Worm (Caenorhabditis elegans) whole organism, L1 larva: Measurements from ENCODE around the gene clc-8.

Experiments used
- C34B4.2 ChIP-seq: sonication (generic microtip); optimal IDR thresholded peaks from 2 replicates; lab custom pipeline; 2017; ENCODE audit warnings: mild to moderate bottlenecking, missing genetic modification characterization, missing compliant biosample characterization
- F16B12.6 ChIP-seq: fragments of 150-350 bp; optimal IDR thresholded peaks from 2 replicates; lab custom pipeline; 2014; ENCODE audit warnings: missing biosample characterization, missing genetic modification characterization
- Y116A8C.19 ChIP-seq: sonication (generic microtip); optimal IDR thresholded peaks from 2 replicates; lab custom pipeline; 2016; ENCODE audit warnings: missing compliant biosample characterization, missing genetic modification characterization, borderline replicate concordance
- alr-1 ChIP-seq: fragments of 200-800 bp; sonication (Bioruptor generic); optimal IDR thresholded peaks from 2 replicates; lab custom pipeline; 2018; ENCODE audit warnings: borderline replicate concordance, mild to moderate bottlenecking, missing genetic modification characterization, missing compliant biosample characterization
- blmp-1 ChIP-seq: fragments of 150-350 bp; optimal IDR thresholded peaks from 2 replicates; lab custom pipeline; 2014; ENCODE audit warnings: missing biosample characterization, missing genetic modification characterization
- ceh-63 ChIP-seq: fragments of 200-800 bp; sonication (Bioruptor generic); optimal IDR thresholded peaks from 2 replicates; lab custom pipeline; 2018; ENCODE audit warnings: mild to moderate bottlenecking, missing genetic modification characterization, missing compliant biosample characterization
- ceh-82 ChIP-seq, 3 experiments: fragments of 150-350 bp in 1 of 3; sonication (generic microtip) in 2 of 3; optimal IDR thresholded peaks; 2 replicates each; lab custom pipeline; 2014 to 2017; ENCODE audit warnings: missing biosample characterization in 3 of 3, missing genetic modification characterization in 3 of 3
- ces-1 ChIP-seq: fragments of 150-350 bp; optimal IDR thresholded peaks from 2 replicates; lab custom pipeline; 2014; ENCODE audit warnings: missing biosample characterization, missing genetic modification reagents, missing genetic modification characterization
- dsc-1 ChIP-seq: sonication (generic microtip); optimal IDR thresholded peaks from 2 replicates; lab custom pipeline; 2016; ENCODE audit warnings: mild to moderate bottlenecking, missing genetic modification characterization, missing compliant biosample characterization
- efl-1 ChIP-seq, 4 experiments: fragments of 150-350 bp; optimal IDR thresholded peaks in 3 of 4; peaks in 1 of 4; 1 replicate in 1 of 4; 2 replicates in 3 of 4; lab custom pipeline; 2014; ENCODE audit warnings: missing biosample characterization in 2 of 4, missing genetic modification characterization in 2 of 4, missing genetic modification reagents in 2 of 4
- elt-2 ChIP-seq: sonication (generic microtip); optimal IDR thresholded peaks from 2 replicates; lab custom pipeline; 2016; ENCODE audit warnings: missing genetic modification characterization, mild to moderate bottlenecking, inconsistent platforms, missing compliant biosample characterization, missing genetic modification reagents
- elt-3 ChIP-seq, 6 experiments: fragments of 150-350 bp in 1 of 6; sonication (generic microtip); optimal IDR thresholded peaks; 2 replicates each; lab custom pipeline; 2017 to 2018; ENCODE audit warnings: missing biosample characterization in 6 of 6, missing genetic modification characterization in 6 of 6, inconsistent platforms in 1 of 6
- grh-1 ChIP-seq: fragments of 200-800 bp; sonication (Bioruptor generic); IDR thresholded peaks from 2 replicates; pipeline ENCODE4 v1.3.6; 2022; ENCODE audit warnings: missing genetic modification reagents, missing genetic modification characterization, missing compliant biosample characterization
- hpl-2 ChIP-seq: fragments of 150-350 bp; optimal IDR thresholded peaks from 2 replicates; lab custom pipeline; 2014; ENCODE audit warnings: missing biosample characterization, missing genetic modification reagents, missing genetic modification characterization
- irx-1 ChIP-seq: sonication (generic microtip); optimal IDR thresholded peaks from 2 replicates; lab custom pipeline; 2016; ENCODE audit warnings: missing genetic modification characterization, missing compliant biosample characterization
- jun-1 ChIP-seq: fragments of 150-350 bp; optimal IDR thresholded peaks from 2 replicates; lab custom pipeline; 2014; ENCODE audit warnings: missing biosample characterization, missing genetic modification reagents, missing genetic modification characterization
- lin-13 ChIP-seq: fragments of 150-350 bp; optimal IDR thresholded peaks from 2 replicates; lab custom pipeline; 2014; ENCODE audit warnings: missing biosample characterization, missing genetic modification reagents, missing genetic modification characterization
- lin-14 ChIP-seq: fragments of 200-800 bp; sonication (Bioruptor generic); optimal IDR thresholded peaks from 2 replicates; lab custom pipeline; 2018; ENCODE audit warnings: mild to moderate bottlenecking, missing genetic modification characterization, moderate library complexity, missing compliant biosample characterization
- lin-35 ChIP-seq, 2 experiments: fragments of 150-350 bp; optimal IDR thresholded peaks; 2 replicates each; lab custom pipeline; 2014; ENCODE audit warnings: missing biosample characterization in 2 of 2, missing genetic modification characterization in 2 of 2, missing genetic modification reagents in 2 of 2
- lsy-2 ChIP-seq, 2 experiments: fragments of 150-350 bp; optimal IDR thresholded peaks; 2 replicates each; lab custom pipeline; 2014; ENCODE audit warnings: missing biosample characterization in 2 of 2, missing genetic modification characterization in 2 of 2
- mep-1 ChIP-seq: fragments of 150-350 bp; optimal IDR thresholded peaks from 2 replicates; lab custom pipeline; 2014; ENCODE audit warnings: missing biosample characterization, missing genetic modification characterization
- nhr-11 ChIP-seq: fragments of 150-350 bp; optimal IDR thresholded peaks from 2 replicates; lab custom pipeline; 2014; ENCODE audit warnings: missing biosample characterization, missing genetic modification characterization
- nhr-19 ChIP-seq: fragments of 200-800 bp; sonication (Bioruptor generic); conservative IDR thresholded peaks from 2 replicates; pipeline ENCODE4 v1.3.6; 2022; ENCODE audit warnings: missing genetic modification characterization, missing compliant biosample characterization
- nhr-20 ChIP-seq: sonication (generic microtip); optimal IDR thresholded peaks from 2 replicates; lab custom pipeline; 2016; ENCODE audit warnings: mild to moderate bottlenecking, missing genetic modification characterization, missing compliant biosample characterization
- nhr-28 ChIP-seq: fragments of 150-350 bp; optimal IDR thresholded peaks from 2 replicates; lab custom pipeline; 2014; ENCODE audit warnings: missing biosample characterization, missing genetic modification characterization
- nhr-84 ChIP-seq: sonication (generic microtip); optimal IDR thresholded peaks from 2 replicates; lab custom pipeline; 2017; ENCODE audit warnings: missing biosample characterization, missing genetic modification characterization
- nhr-85 ChIP-seq: sonication (generic microtip); peaks from one replicate; lab custom pipeline; 2016; ENCODE audit warnings: missing genetic modification characterization, inconsistent platforms, missing compliant biosample characterization
- rnt-1 ChIP-seq: sonication (generic microtip); optimal IDR thresholded peaks from 2 replicates; lab custom pipeline; 2016; ENCODE audit warnings: mild to moderate bottlenecking, missing genetic modification characterization, moderate library complexity, missing compliant biosample characterization
- snu-23 ChIP-seq: sonication (generic microtip); optimal IDR thresholded peaks from 2 replicates; lab custom pipeline; 2016; ENCODE audit warnings: missing genetic modification characterization, missing compliant biosample characterization
- tbx-2 ChIP-seq: sonication (generic microtip); optimal IDR thresholded peaks from 2 replicates; lab custom pipeline; 2016; ENCODE audit warnings: missing genetic modification characterization, missing compliant biosample characterization
- unc-62 ChIP-seq: fragments of 150-350 bp; optimal IDR thresholded peaks from 2 replicates; lab custom pipeline; 2014; ENCODE audit warnings: missing biosample characterization, missing genetic modification reagents, missing genetic modification characterization
- vab-15 ChIP-seq: sonication (generic microtip); optimal IDR thresholded peaks from 2 replicates; lab custom pipeline; 2017; ENCODE audit warnings: missing genotype, mild to moderate bottlenecking, missing genetic modification characterization, missing compliant biosample characterization
- xbp-1 ChIP-seq: sonication (generic microtip); optimal IDR thresholded peaks from 2 replicates; lab custom pipeline; 2016; ENCODE audit warnings: missing genetic modification characterization, missing compliant biosample characterization

Gene clc-8

ce11 chrIV:14385140-14385539 lies 8.8 kb upstream of the clc-8 start:
- TF ChIP-seq Y116A8C.19 (tag; lab: Kevin White, UChicago) = no peak
- no peak for TF ChIP-seq tbx-2 (tag; lab: Kevin White, UChicago)
- no peak for TF ChIP-seq alr-1
- TF ChIP-seq nhr-20 (tag; lab: Kevin White, UChicago) = no peak
- TF ChIP-seq blmp-1 (tag; lab: Kevin White, UChicago) = peak; percentile 99
- TF ChIP-seq nhr-85 (tag; lab: Kevin White, UChicago) = peak; percentile 46
- TF ChIP-seq lsy-2 (tag; optimal IDR thresholded peaks at IDR 0.05; lab: Kevin White, UChicago) = no peak
- TF ChIP-seq, all 84 proteins: peak for 2

ce11 chrIV:14387766-14388553 lies 6.0 kb upstream of the clc-8 start:
- TF ChIP-seq hpl-2 (no peak), efl-1 (optimal IDR thresholded peaks at IDR 0.05; lab: Kevin White, UChicago) (no peak), efl-1 (GFP tag; optimal IDR thresholded peaks at IDR 0.05 in 1 of 2; lab: Kevin White, UChicago) (peak in 1 of 2 experiments; percentile 80)

DNA sequence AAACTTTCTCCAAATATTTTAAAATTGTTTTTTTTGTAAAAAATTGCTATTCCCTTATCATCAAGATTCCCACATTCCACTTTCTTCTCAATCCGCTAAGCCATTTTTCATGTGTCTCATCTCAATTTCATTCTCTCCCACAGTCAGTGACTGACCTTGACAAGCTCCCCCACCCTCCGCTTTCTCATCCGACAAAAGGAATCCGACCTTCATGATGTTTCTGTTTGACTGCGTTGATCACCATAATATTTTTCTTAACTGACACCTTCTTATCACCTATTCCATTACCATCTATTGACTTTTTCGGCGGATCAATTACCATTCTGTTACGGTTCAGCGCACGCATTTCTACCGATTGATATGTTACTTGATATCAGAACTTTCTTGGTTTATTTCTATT lies 4.9 kb upstream of the clc-8 start:
- TF ChIP-seq alr-1 (no peak), elt-3 (tag; optimal IDR thresholded peaks at IDR 0.05; lab: Kevin White, UChicago) (peak in 4 of 6 experiments; percentile 30 to 80 (median 50)), C34B4.2 (tag; lab: Kevin White, UChicago) (no peak), snu-23 (peak; percentile 47), lsy-2 (tag; optimal IDR thresholded peaks at IDR 0.05; lab: Kevin White, UChicago) (no peak), blmp-1 (tag; lab: Kevin White, UChicago) (peak; percentile 95), nhr-85 (tag; lab: Kevin White, UChicago) (peak; percentile 71), ceh-82 (tag; optimal IDR thresholded peaks at IDR 0.05; lab: Kevin White, UChicago) (no peak), mep-1 (tag; lab: Kevin White, UChicago) (peak; percentile 23), F16B12.6 (tag; lab: Kevin White, UChicago) (no peak), ces-1 (GFP tag; lab: Kevin White, UChicago) (no peak), nhr-11 (tag; lab: Kevin White, UChicago) (no peak)

DNA sequence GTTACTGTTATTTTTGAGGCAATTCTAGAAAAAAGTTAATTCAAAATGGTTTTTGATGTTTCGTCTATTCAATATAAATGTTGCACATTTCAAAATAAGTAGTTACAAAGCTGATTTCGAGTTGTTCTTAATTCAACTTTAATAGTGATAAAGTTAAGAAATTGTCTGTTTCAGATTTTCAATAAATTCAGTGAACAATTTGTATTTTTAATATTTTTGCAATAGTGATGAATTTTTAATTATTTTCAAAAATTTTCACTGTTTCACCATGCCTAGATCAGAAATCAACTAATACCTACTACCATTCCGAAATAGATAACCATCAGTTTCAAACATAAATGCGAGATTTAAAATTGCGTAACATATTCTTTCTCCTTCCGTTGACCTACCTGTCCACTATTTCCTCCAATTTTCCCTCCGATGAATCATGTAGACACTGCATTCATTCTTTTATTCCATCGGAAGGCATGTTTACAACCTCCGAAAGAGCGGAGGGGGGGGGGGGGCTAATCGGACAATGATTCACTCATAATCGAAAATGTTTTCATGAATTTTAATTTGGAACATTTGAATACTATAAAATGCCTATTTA lies 3.8 kb upstream of the clc-8 start:
- no peak for TF ChIP-seq grh-1 (GFP tag; lab: Robert Waterston, UW)
- no peak for TF ChIP-seq irx-1 (tag; lab: Kevin White, UChicago)
- TF ChIP-seq nhr-85 (tag; lab: Kevin White, UChicago) = peak; percentile 62
- TF ChIP-seq lin-14 = no peak
- no peak for TF ChIP-seq rnt-1 (tag; lab: Kevin White, UChicago)
- no peak for TF ChIP-seq unc-62 (GFP tag; lab: Kevin White, UChicago)
- no peak for TF ChIP-seq snu-23
- no peak for TF ChIP-seq nhr-19 (GFP tag; lab: Robert Waterston, UW)
- TF ChIP-seq lin-13 (GFP tag; lab: Kevin White, UChicago) = no peak
- peak; percentile 77 for TF ChIP-seq blmp-1 (tag; lab: Kevin White, UChicago)
- TF ChIP-seq, all 84 proteins: peak for 2

DNA sequence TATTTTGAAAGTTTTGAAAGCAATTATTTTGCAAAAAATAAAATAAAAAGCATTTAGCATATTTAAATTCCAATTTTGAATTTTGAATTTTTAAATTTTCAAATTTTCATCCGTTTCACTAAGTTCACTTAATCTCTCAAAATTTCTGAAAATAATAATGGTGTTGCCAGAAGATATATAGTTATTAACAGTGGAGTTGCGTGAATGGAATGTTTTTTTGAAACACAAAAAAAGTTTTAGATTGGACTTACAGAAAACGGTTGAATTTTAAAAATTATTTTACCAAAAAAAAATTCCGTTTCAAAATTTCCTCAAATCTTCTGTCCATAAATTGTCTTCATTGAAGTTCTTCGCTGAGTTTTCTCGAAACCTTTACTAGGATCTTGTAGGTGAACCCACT lies 2.7 kb upstream of the clc-8 start:
- TF ChIP-seq vab-15 (tag; lab: Kevin White, UChicago) (no peak), ceh-63 (GFP tag; lab: Kevin White, UChicago) (no peak), nhr-84 (tag; lab: Kevin White, UChicago) (no peak), ceh-82 (tag; optimal IDR thresholded peaks at IDR 0.05; lab: Kevin White, UChicago) (no peak), dsc-1 (tag; lab: Kevin White, UChicago) (no peak), grh-1 (GFP tag; lab: Robert Waterston, UW) (no peak), efl-1 (optimal IDR thresholded peaks at IDR 0.05; lab: Kevin White, UChicago) (no peak), efl-1 (GFP tag; optimal IDR thresholded peaks at IDR 0.05 in 1 of 2; lab: Kevin White, UChicago) (no peak)
- TF ChIP-seq, all 84 proteins: peak for 0

DNA sequence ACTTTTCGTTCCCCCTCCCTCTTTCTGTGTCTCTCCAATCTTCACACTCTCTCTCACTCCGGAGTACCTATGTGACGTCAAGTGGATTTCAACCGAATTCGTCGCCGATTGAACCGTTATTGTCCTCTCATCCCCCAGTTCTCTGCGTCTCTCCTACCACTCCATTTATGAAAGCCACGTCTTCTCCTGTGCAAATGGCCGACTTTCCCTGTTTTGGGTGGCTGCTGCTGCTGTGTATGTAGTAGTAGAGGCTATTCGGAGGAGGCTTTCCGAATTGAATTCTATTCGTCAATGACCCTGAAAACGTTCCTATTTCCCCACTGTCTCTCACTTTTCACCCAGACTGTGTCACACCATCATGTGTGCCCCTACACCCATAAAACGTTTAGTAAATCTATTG lies 2.2 kb upstream of the clc-8 start:
- no peak for TF ChIP-seq mep-1 (tag; lab: Kevin White, UChicago)
- TF ChIP-seq jun-1 (tag; lab: Kevin White, UChicago) = no peak
- TF ChIP-seq nhr-85 (tag; lab: Kevin White, UChicago) = peak; percentile 27
- TF ChIP-seq ceh-82 (tag; optimal IDR thresholded peaks at IDR 0.05; lab: Kevin White, UChicago) = no peak
- no peak for TF ChIP-seq elt-2
- no peak for TF ChIP-seq lin-35 (GFP tag; optimal IDR thresholded peaks at IDR 0.05; lab: Kevin White, UChicago)
- TF ChIP-seq nhr-28 = no peak
- peak; percentile 95 for TF ChIP-seq blmp-1 (tag; lab: Kevin White, UChicago)
- peak; percentile 5 for TF ChIP-seq snu-23
- TF ChIP-seq xbp-1 (tag; lab: Kevin White, UChicago) = no peak
- TF ChIP-seq, all 84 proteins: peak for 3
